Worm (Caenorhabditis elegans) whole organism, L4/young adult: ENCODE results near the gene glb-32.

Experiments
- dao-5 ChIP-seq: sonication (generic microtip); optimal IDR thresholded peaks from 2 replicates; lab custom pipeline; 2016; ENCODE audit warnings: missing genotype, missing genetic modification characterization, moderate library complexity, missing compliant biosample characterization
- him-1 ChIP-seq: sonication (generic microtip); optimal IDR thresholded peaks from 2 replicates; lab custom pipeline; 2016; ENCODE audit warnings: missing genotype, missing genetic modification reagents, missing genetic modification characterization, missing compliant biosample characterization

DNA sequence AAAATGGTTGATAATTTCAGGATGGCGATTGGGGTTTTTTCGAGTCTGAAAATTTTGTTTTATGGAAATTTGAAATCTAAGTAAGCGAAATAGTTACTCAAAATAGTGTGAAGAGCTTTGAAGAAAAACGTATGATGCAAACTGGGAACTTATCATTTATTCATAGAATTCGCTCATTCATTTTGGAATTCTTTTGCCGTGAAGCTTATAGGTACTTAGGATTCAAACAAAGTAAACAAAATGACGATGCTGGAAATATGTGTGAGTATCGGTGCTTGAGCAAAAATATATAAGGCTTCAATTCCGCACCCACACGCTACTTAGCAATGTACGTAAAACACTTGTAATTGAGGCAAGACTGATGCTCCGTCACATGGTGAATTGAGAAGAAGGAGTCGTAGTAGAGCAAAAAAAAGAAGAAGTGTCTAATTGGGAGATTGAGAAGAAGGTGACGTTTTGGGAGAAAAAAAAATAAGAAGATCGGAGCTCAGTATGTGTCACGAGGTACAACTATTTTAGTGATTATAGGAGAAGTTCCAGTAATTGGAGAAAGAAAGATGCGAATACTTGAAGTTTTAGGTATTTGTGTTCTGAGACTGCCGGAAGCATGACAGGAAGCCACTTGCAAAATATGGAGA, at the start of gene glb-32:
- TF ChIP-seq dao-5 (tag; lab: Kevin White, UChicago): no peak
- TF ChIP-seq him-1: no peak
